Fruit fly (Drosophila melanogaster) S2 (cell line): ENCODE measurements around the gene Pdp.

Experiments
- CG8478 ChIP-seq: fragments of >200 bp; optimal IDR thresholded peaks from 2 replicates; lab custom pipeline; 2018
- CTCF ChIP-seq, 2 experiments: fragments of >200 bp; optimal IDR thresholded peaks; 2 replicates each; lab custom pipeline; 2018

- TF ChIP-seq CTCF (optimal IDR thresholded peaks at IDR 0.05; lab: Kevin White, UChicago) = no peak
- no peak for TF ChIP-seq CG8478
Observed at dm6 chrX:7768147-7768787, 33.8 kb upstream of the Pdp start, which contains the start of gene CG34338.
